Worm (Caenorhabditis elegans): ENCODE results near the gene Y65A5A.24.

DNA sequence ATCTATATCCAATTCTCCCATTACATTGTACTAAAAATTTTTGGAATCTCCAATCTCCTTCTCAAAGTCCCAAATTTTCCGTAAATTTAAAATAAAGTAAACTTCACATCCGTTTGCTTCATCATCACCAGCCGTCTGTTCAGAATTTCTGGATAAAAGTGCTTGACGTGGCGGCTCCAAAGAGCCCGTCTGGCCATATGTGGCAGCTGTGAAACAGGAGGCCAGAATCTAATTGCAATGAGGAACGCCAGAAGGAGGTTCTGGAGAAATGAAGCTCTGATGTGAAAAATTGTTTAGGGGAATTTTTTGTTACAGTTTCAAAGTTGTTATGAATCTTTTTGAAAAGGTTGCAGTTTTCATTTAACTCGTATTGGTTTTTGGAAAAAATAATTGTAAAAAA lies 13.5 kb upstream of the Y65A5A.24 start:
- TF ChIP-seq W03F9.2 (tag; optimal IDR thresholded peaks at IDR 0.05) = no peak
- TF ChIP-seq him-1 (tag; optimal IDR thresholded peaks at IDR 0.05) = no peak
